Fruit fly (Drosophila melanogaster): Measurements from ENCODE around the gene CG13010.

Gene CG13010

dm6 chrX:16650078-16651063 lies 28.4 kb downstream of the CG13010 start (continued):
- TF ChIP-seq crol (GFP tag; IDR thresholded peaks at IDR 0.05): no peak
- no peak for TF ChIP-seq CG4424 (GFP tag; optimal IDR thresholded peaks at IDR 0.05)
- TF ChIP-seq CG18599 (GFP tag; optimal IDR thresholded peaks at IDR 0.05): peak; percentile 43
- TF ChIP-seq Fer3 (tag; optimal IDR thresholded peaks at IDR 0.05): no peak
- TF ChIP-seq Nf-YA (GFP tag; IDR thresholded peaks at IDR 0.05): 0 out of 2 replicates have a peak, but pooled peaks have one; percentile 6
- TF ChIP-seq run (tag; optimal IDR thresholded peaks at IDR 0.05): peak; percentile 83
- TF ChIP-seq CG2202 (tag; optimal IDR thresholded peaks at IDR 0.05): no peak
- TF ChIP-seq hb (GFP tag; IDR thresholded peaks at IDR 0.05; ENCODE audit: partially characterized antibody): no peak
- no peak for TF ChIP-seq Scr (GFP tag; IDR thresholded peaks at IDR 0.05; ENCODE audit: partially characterized antibody)
- TF ChIP-seq CG4282 (GFP tag; optimal IDR thresholded peaks at IDR 0.05): no peak
- TF ChIP-seq cg (GFP tag; optimal IDR thresholded peaks at IDR 0.05): no peak
- TF ChIP-seq Gug (GFP tag; IDR thresholded peaks at IDR 0.05): no peak
- no peak for TF ChIP-seq zen2 (GFP tag; IDR thresholded peaks at IDR 0.05; ENCODE audit: partially characterized antibody)
- TF ChIP-seq CG1529 (GFP tag; optimal IDR thresholded peaks at IDR 0.05): no peak
- TF ChIP-seq Meics (GFP tag; optimal IDR thresholded peaks at IDR 0.05): peak; percentile 22
- TF ChIP-seq CG2199 (GFP tag; IDR thresholded peaks at IDR 0.05): 0 out of 3 replicates have a peak, but pooled peaks have one; percentile 48
- peak; percentile 75 for TF ChIP-seq pb (GFP tag; optimal IDR thresholded peaks at IDR 0.05)
- no peak for TF ChIP-seq CG7372 (GFP tag; IDR thresholded peaks at IDR 0.05)
- TF ChIP-seq TFAM (GFP tag; optimal IDR thresholded peaks at IDR 0.05): no peak
- TF ChIP-seq CG10654 (GFP tag; optimal IDR thresholded peaks at IDR 0.05): no peak
- no peak for TF ChIP-seq ranshi (GFP tag; IDR thresholded peaks at IDR 0.05)
- no peak for TF ChIP-seq grn (GFP tag; optimal IDR thresholded peaks at IDR 0.05)
- no peak for TF ChIP-seq bigmax (GFP tag; optimal IDR thresholded peaks at IDR 0.05)
- TF ChIP-seq CG3995 (GFP tag; optimal IDR thresholded peaks at IDR 0.05): no peak
- TF ChIP-seq CG12769 (tag; optimal IDR thresholded peaks at IDR 0.05): peak; percentile 38
- peak; percentile 80 for TF ChIP-seq jumu (GFP tag; optimal IDR thresholded peaks at IDR 0.05)
- TF ChIP-seq exex (tag; optimal IDR thresholded peaks at IDR 0.05): no peak
- no peak for TF ChIP-seq CG17912 (GFP tag; optimal IDR thresholded peaks at IDR 0.05)
- TF ChIP-seq wor (GFP tag; IDR thresholded peaks at IDR 0.05): no peak
- peak; percentile 85 for TF ChIP-seq CG10366 (GFP tag; IDR thresholded peaks at IDR 0.05)
- peak; percentile 23 for TF ChIP-seq BtbVII (GFP tag; optimal IDR thresholded peaks at IDR 0.05)
- TF ChIP-seq amos (GFP tag; IDR thresholded peaks at IDR 0.05; ENCODE audit: partially characterized antibody): no peak
- TF ChIP-seq repo (GFP tag; optimal IDR thresholded peaks at IDR 0.05): no peak
- TF ChIP-seq CG14710 (tag; optimal IDR thresholded peaks at IDR 0.05): no peak
- TF ChIP-seq NFAT (GFP tag; IDR thresholded peaks at IDR 0.05): no peak
- TF ChIP-seq CG7357 (GFP tag; IDR thresholded peaks at IDR 0.05): peak; percentile 67; the same call in 2 of the 3 replicates
- peak; percentile 8 for TF ChIP-seq trh (GFP tag; optimal IDR thresholded peaks at IDR 0.05)
- no peak for TF ChIP-seq CG6654 (GFP tag; optimal IDR thresholded peaks at IDR 0.05)
- TF ChIP-seq CG14965 (GFP tag; optimal IDR thresholded peaks at IDR 0.05; ENCODE audit: borderline replicate concordance): no peak
- peak; percentile 68; the same call in 2 of the 3 replicates for TF ChIP-seq B-H1 (GFP tag; IDR thresholded peaks at IDR 0.05)
- TF ChIP-seq CG9932 (GFP tag; IDR thresholded peaks at IDR 0.05): peak; percentile 34; the same call in 1 of the 2 replicates
- TF ChIP-seq Sry-δ (GFP tag; optimal IDR thresholded peaks at IDR 0.05): no peak
- TF ChIP-seq CG13123 (GFP tag; optimal IDR thresholded peaks at IDR 0.05): no peak
- peak; percentile 57 for TF ChIP-seq crc (GFP tag; optimal IDR thresholded peaks at IDR 0.05)
- TF ChIP-seq CG4854 (GFP tag; optimal IDR thresholded peaks at IDR 0.05): no peak
- no peak for TF ChIP-seq CG8388 (GFP tag; optimal IDR thresholded peaks at IDR 0.05)
- TF ChIP-seq CG11723 (GFP tag; optimal IDR thresholded peaks at IDR 0.05): no peak
- no peak for TF ChIP-seq cwo (GFP tag; optimal IDR thresholded peaks at IDR 0.05)

Measured in whole organism, embryonic.